Worm (Caenorhabditis elegans): ENCODE results near the gene K10G9.2.

The K10G9.2 gene

DNA sequence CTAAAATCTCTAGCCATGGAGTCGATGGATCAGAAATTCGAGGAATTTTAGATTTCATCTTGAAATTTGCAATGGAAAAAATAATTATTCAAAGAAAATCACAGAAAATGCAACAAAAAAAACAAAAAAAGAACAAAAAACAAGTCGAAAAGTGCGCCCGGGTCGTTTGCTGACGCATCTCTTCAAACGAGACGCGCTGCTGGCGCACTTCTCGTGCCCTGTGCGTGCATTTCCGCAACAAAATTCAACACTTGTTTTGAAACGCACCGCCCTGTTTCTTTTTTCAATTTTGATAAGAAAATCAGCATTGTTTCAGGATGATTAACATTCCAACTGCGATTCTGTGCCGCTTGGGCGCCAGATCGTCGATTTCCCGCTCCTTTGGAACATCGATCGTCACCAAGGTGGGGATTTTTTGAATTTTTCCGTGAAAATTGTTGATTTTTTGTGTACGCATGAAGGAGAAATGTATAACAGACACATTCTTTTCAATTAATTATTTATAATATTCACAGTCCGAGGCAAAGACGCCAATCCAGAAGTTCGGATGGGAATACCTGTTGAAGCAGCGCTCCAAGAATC lies 48.3 kb downstream of the K10G9.2 start, which contains the start of the genes jmjd-4 and mev-1 (continued):
- TF ChIP-seq lir-3 (tag; optimal IDR thresholded peaks at IDR 0.05; ENCODE audit: poor library complexity) = peak; percentile 33
- TF ChIP-seq C16A3.4 (tag; optimal IDR thresholded peaks at IDR 0.05) = peak; percentile 72
- peak; percentile 38 for TF ChIP-seq ztf-4 (tag; optimal IDR thresholded peaks at IDR 0.05)
- peak; percentile 79 for TF ChIP-seq lin-13 (GFP tag; optimal IDR thresholded peaks at IDR 0.05)
- TF ChIP-seq fkh-4 (tag; optimal IDR thresholded peaks at IDR 0.05; ENCODE audit: borderline replicate concordance) = peak; percentile 48
- TF ChIP-seq swsn-7 (tag; optimal IDR thresholded peaks at IDR 0.05) = peak; percentile 89
- TF ChIP-seq unc-130 (tag; optimal IDR thresholded peaks at IDR 0.05) = peak; percentile 29
- TF ChIP-seq tbx-2 (tag; optimal IDR thresholded peaks at IDR 0.05) = peak; percentile 85
- peak; percentile 84 for TF ChIP-seq ceh-8 (GFP tag; optimal IDR thresholded peaks at IDR 0.05)
- peak in 1 of 2 experiments; percentile 69 for TF ChIP-seq ztf-11 (tag; optimal IDR thresholded peaks at IDR 0.05)
- peak; percentile 90 to 93 for TF ChIP-seq lsy-2 (tag; optimal IDR thresholded peaks at IDR 0.05)
- no peak for TF ChIP-seq vab-15 (tag; optimal IDR thresholded peaks at IDR 0.05)
- TF ChIP-seq skn-1 (tag; optimal IDR thresholded peaks at IDR 0.05) = peak; percentile 86
- peak; percentile 81 for TF ChIP-seq mab-9 (GFP tag; IDR thresholded peaks at IDR 0.05)
- TF ChIP-seq rnt-1 (tag; optimal IDR thresholded peaks at IDR 0.05) = peak; percentile 96
- no peak for TF ChIP-seq egl-27 (tag; optimal IDR thresholded peaks at IDR 0.05)
- peak; percentile 93 for TF ChIP-seq nhr-71 (tag; optimal IDR thresholded peaks at IDR 0.05)
- TF ChIP-seq aly-2 (tag; optimal IDR thresholded peaks at IDR 0.05) = peak; percentile 51
- peak; percentile 72 for TF ChIP-seq fos-1 (tag; optimal IDR thresholded peaks at IDR 0.05)
- no peak for TF ChIP-seq hlh-4 (tag; optimal IDR thresholded peaks at IDR 0.05)
- TF ChIP-seq C34B4.2 (tag; optimal IDR thresholded peaks at IDR 0.05) = no peak
- TF ChIP-seq unc-62 (GFP tag; optimal IDR thresholded peaks at IDR 0.05) = no peak
- TF ChIP-seq tlp-1 (tag; optimal IDR thresholded peaks at IDR 0.05) = no peak
- TF ChIP-seq unc-98 (GFP tag; IDR thresholded peaks at IDR 0.05) = no peak; the same call in 1 of the 2 replicates
- peak; percentile 41 for TF ChIP-seq sox-4 (tag; optimal IDR thresholded peaks at IDR 0.05)
- no peak for TF ChIP-seq zag-1 (tag; optimal IDR thresholded peaks at IDR 0.05)
- TF ChIP-seq ama-1 (optimal IDR thresholded peaks at IDR 0.05) = no peak
- TF ChIP-seq nhr-19 (GFP tag; conservative IDR thresholded peaks at IDR 0.05) = peak; percentile 89
- TF ChIP-seq sup-37 (GFP tag; optimal IDR thresholded peaks at IDR 0.05) = peak; percentile 81
- TF ChIP-seq fkh-8 (tag; optimal IDR thresholded peaks at IDR 0.05) = peak; percentile 78
- peak; percentile 84 to 87 (median 86) for TF ChIP-seq dpl-1 (GFP tag; optimal IDR thresholded peaks at IDR 0.05)
- peak; percentile 30 for TF ChIP-seq pqm-1 (tag; optimal IDR thresholded peaks at IDR 0.05)
- TF ChIP-seq xbp-1 (tag; optimal IDR thresholded peaks at IDR 0.05) = peak; percentile 86

- TF ChIP-seq lin-39 (tag; optimal IDR thresholded peaks at IDR 0.05) = no peak
These were observed 49.4 kb downstream of the K10G9.2 start, which contains the start of gene ced-9 for ce11 chrIII:10335086-10335485. Gene ced-9 (plus strand): TSS chrIII:10335172.

DNA sequence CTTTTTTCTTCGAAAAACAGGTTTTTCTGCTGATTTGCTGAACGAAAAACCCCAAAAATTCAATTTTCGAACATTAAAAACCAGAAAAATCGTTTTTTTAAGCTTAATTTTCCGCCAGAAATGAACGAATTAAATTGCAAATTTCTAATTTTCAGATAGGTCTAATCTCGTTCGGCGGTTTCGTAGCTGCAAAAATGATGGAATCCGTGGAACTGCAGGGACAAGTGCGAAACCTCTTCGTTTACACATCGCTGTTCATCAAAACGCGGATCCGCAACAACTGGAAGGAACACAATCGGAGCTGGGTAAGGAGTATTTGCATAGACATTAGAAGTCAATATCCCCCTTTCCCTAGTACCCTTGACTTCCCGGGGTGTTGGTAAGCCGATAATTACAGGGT lies 50.4 kb downstream of the K10G9.2 start:
- TF ChIP-seq tbx-2 (tag; optimal IDR thresholded peaks at IDR 0.05) (no peak), vab-15 (tag; optimal IDR thresholded peaks at IDR 0.05) (no peak), ceh-88 (GFP tag; IDR thresholded peaks at IDR 0.05) (no peak), ama-1 (optimal IDR thresholded peaks at IDR 0.05) (no peak), unc-62 (GFP tag; optimal IDR thresholded peaks at IDR 0.05) (no peak), snpc-4 (tag; optimal IDR thresholded peaks at IDR 0.05) (no peak), sup-37 (GFP tag; optimal IDR thresholded peaks at IDR 0.05) (no peak), nhr-12 (tag; optimal IDR thresholded peaks at IDR 0.05) (no peak), ceh-90 (tag; optimal IDR thresholded peaks at IDR 0.05) (no peak), C16A3.4 (tag; optimal IDR thresholded peaks at IDR 0.05) (no peak), lin-13 (GFP tag; optimal IDR thresholded peaks at IDR 0.05) (no peak), aha-1 (tag; optimal IDR thresholded peaks at IDR 0.05) (no peak), mab-9 (GFP tag; IDR thresholded peaks at IDR 0.05) (no peak), unc-130 (tag; optimal IDR thresholded peaks at IDR 0.05) (no peak), elt-2 (tag; optimal IDR thresholded peaks at IDR 0.05) (no peak), nhr-237 (tag; optimal IDR thresholded peaks at IDR 0.05) (no peak)

Measured in whole organism, L1 larva.